Worm (Caenorhabditis elegans): ENCODE measurements around the gene fbxc-31.

- TF ChIP-seq dpff-1 (tag; optimal IDR thresholded peaks at IDR 0.05) (no peak), F22D6.2 (tag; optimal IDR thresholded peaks at IDR 0.05) (no peak), sdz-38 (tag; optimal IDR thresholded peaks at IDR 0.05) (no peak), rcor-1 (GFP tag; IDR thresholded peaks at IDR 0.05) (no peak), nfya-1 (tag; optimal IDR thresholded peaks at IDR 0.05; ENCODE audit: borderline replicate concordance, insufficient read depth) (no peak), ztf-28 (GFP tag; IDR thresholded peaks at IDR 0.05) (no peak), B0336.3 (GFP tag; IDR thresholded peaks at IDR 0.05) (no peak)
Observed at ce11 chrII:875739-876138, 36.0 kb upstream of the fbxc-31 start.

All from whole organism, young adult.